Worm (Caenorhabditis elegans) whole organism, L3 larva: ENCODE results near the gene M04G7.2.

ENCODE experiments used
- ZK546.5 ChIP-seq: sonication (generic microtip); optimal IDR thresholded peaks from 2 replicates; lab custom pipeline; 2017; ENCODE audit warnings: missing biosample characterization, missing genetic modification characterization
- aly-2 ChIP-seq: fragments of 150-350 bp; optimal IDR thresholded peaks from 2 replicates; lab custom pipeline; 2014; ENCODE audit warnings: missing biosample characterization, missing genetic modification characterization
- ama-1 ChIP-seq: fragments of 150-350 bp; optimal IDR thresholded peaks from 2 replicates; lab custom pipeline; 2018
- ceh-16 ChIP-seq: sonication (generic microtip); optimal IDR thresholded peaks from 2 replicates; lab custom pipeline; 2017; ENCODE audit warnings: missing biosample characterization, missing genetic modification characterization
- ceh-28 ChIP-seq: fragments of 150-350 bp; optimal IDR thresholded peaks from 2 replicates; lab custom pipeline; 2014; ENCODE audit warnings: missing biosample characterization, missing genetic modification reagents, missing genetic modification characterization
- ceh-9 ChIP-seq: sonication (generic microtip); optimal IDR thresholded peaks from 2 replicates; lab custom pipeline; 2018; ENCODE audit warnings: missing biosample characterization, missing genetic modification characterization
- egl-5 ChIP-seq: fragments of 150-350 bp; optimal IDR thresholded peaks from 2 replicates; lab custom pipeline; 2017; ENCODE audit warnings: missing biosample characterization, missing genetic modification reagents, missing genetic modification characterization, inconsistent platforms
- elt-1 ChIP-seq: fragments of 150-350 bp; optimal IDR thresholded peaks from 2 replicates; lab custom pipeline; 2014; ENCODE audit warnings: missing biosample characterization, missing genetic modification characterization
- elt-2 ChIP-seq: sonication (generic microtip); optimal IDR thresholded peaks from 2 replicates; lab custom pipeline; 2016; ENCODE audit warnings: missing genetic modification reagents, mild to moderate bottlenecking, missing genetic modification characterization, missing compliant biosample characterization
- elt-3 ChIP-seq, 3 experiments: fragments of 150-350 bp in 1 of 3; sonication (generic microtip) in 2 of 3; optimal IDR thresholded peaks; 2 replicates in 2 of 3; 4 replicates in 1 of 3; lab custom pipeline; 2014 to 2017; ENCODE audit warnings: missing biosample characterization in 3 of 3, missing genetic modification characterization in 3 of 3
- eor-1 ChIP-seq, 2 experiments: fragments of 150-350 bp; optimal IDR thresholded peaks; 2 replicates each; lab custom pipeline; 2014 to 2018; ENCODE audit warnings: missing biosample characterization in 2 of 2, missing genetic modification characterization in 2 of 2
- fkh-10 ChIP-seq: sonication (generic microtip); optimal IDR thresholded peaks from 2 replicates; lab custom pipeline; 2017; ENCODE audit warnings: missing biosample characterization, missing genetic modification reagents, missing genetic modification characterization
- fkh-2 ChIP-seq: fragments of 150-350 bp; optimal IDR thresholded peaks from 2 replicates; lab custom pipeline; 2014; ENCODE audit warnings: missing biosample characterization, missing genetic modification reagents, missing genetic modification characterization
- fos-1 ChIP-seq: fragments of 150-350 bp; optimal IDR thresholded peaks from 2 replicates; lab custom pipeline; 2014; ENCODE audit warnings: missing biosample characterization, missing genetic modification characterization
- hmg-11 ChIP-seq: sonication (generic microtip); optimal IDR thresholded peaks from 2 replicates; lab custom pipeline; 2016; ENCODE audit warnings: missing genetic modification characterization, missing compliant biosample characterization
- lin-15B ChIP-seq: fragments of 150-350 bp; optimal IDR thresholded peaks from 2 replicates; lab custom pipeline; 2014; ENCODE audit warnings: missing biosample characterization, missing genetic modification characterization
- lin-39 ChIP-seq: fragments of 150-350 bp; optimal IDR thresholded peaks from 2 replicates; lab custom pipeline; 2018; ENCODE audit warnings: missing biosample characterization, missing genetic modification reagents, missing genetic modification characterization
- lsy-12 ChIP-seq: sonication (generic microtip); optimal IDR thresholded peaks from 2 replicates; lab custom pipeline; 2016; ENCODE audit warnings: mild to moderate bottlenecking, missing genetic modification characterization, missing compliant biosample characterization
- mdl-1 ChIP-seq: fragments of 150-350 bp; optimal IDR thresholded peaks from 2 replicates; lab custom pipeline; 2014; ENCODE audit warnings: missing biosample characterization, missing genetic modification characterization
- mml-1 ChIP-seq: fragments of 150-350 bp; sonication (generic microtip); optimal IDR thresholded peaks from 3 replicates; lab custom pipeline; 2014; ENCODE audit warnings: missing biosample characterization, missing genetic modification characterization
- nfya-1 ChIP-seq: sonication (generic microtip); optimal IDR thresholded peaks from 2 replicates; lab custom pipeline; 2017; ENCODE audit warnings: missing genetic modification characterization, mild to moderate bottlenecking, missing compliant biosample characterization, antibody characterized with exemption, moderate library complexity; ENCODE audit not compliant: insufficient read depth
- nhr-11 ChIP-seq: fragments of 150-350 bp; optimal IDR thresholded peaks from 2 replicates; lab custom pipeline; 2014; ENCODE audit warnings: missing biosample characterization, missing genetic modification characterization
- nhr-23 ChIP-seq: fragments of 150-350 bp; optimal IDR thresholded peaks from 2 replicates; lab custom pipeline; 2014; ENCODE audit warnings: missing biosample characterization, missing genetic modification reagents, missing genetic modification characterization
- nhr-237 ChIP-seq: fragments of 150-350 bp; optimal IDR thresholded peaks from 2 replicates; lab custom pipeline; 2014; ENCODE audit warnings: missing biosample characterization, missing genetic modification characterization
- nhr-25 ChIP-seq: sonication (generic microtip); optimal IDR thresholded peaks from 2 replicates; lab custom pipeline; 2017; ENCODE audit warnings: missing biosample characterization, missing genetic modification characterization
- nhr-28 ChIP-seq: fragments of 150-350 bp; optimal IDR thresholded peaks from 2 replicates; lab custom pipeline; 2014; ENCODE audit warnings: missing biosample characterization, missing genetic modification characterization
- nhr-67 ChIP-seq: fragments of 150-350 bp; optimal IDR thresholded peaks from 2 replicates; lab custom pipeline; 2014; ENCODE audit warnings: missing biosample characterization, missing genetic modification characterization
- nhr-76 ChIP-seq: fragments of 150-350 bp; sonication (generic microtip); optimal IDR thresholded peaks from 5 replicates; lab custom pipeline; 2014; ENCODE audit warnings: missing biosample characterization, missing genetic modification characterization
- nhr-77 ChIP-seq: fragments of 150-350 bp; optimal IDR thresholded peaks from 2 replicates; lab custom pipeline; 2014; ENCODE audit warnings: missing biosample characterization, missing genetic modification characterization
- pha-4 ChIP-seq: fragments of 150-350 bp; optimal IDR thresholded peaks from 2 replicates; lab custom pipeline; 2014; ENCODE audit warnings: missing biosample characterization, missing genetic modification reagents, missing genetic modification characterization
- skn-1 ChIP-seq: fragments of 150-350 bp; optimal IDR thresholded peaks from 2 replicates; lab custom pipeline; 2014; ENCODE audit warnings: missing biosample characterization, missing genetic modification characterization
- tbx-2 ChIP-seq: sonication (generic microtip); optimal IDR thresholded peaks from 2 replicates; lab custom pipeline; 2016; ENCODE audit warnings: mild to moderate bottlenecking, missing genetic modification characterization, missing compliant biosample characterization
- unc-39 ChIP-seq: sonication (generic microtip); optimal IDR thresholded peaks from 4 replicates; lab custom pipeline; 2017; ENCODE audit warnings: missing biosample characterization, missing genetic modification characterization
- unc-62 ChIP-seq: fragments of 150-350 bp; sonication (generic microtip); optimal IDR thresholded peaks from 4 replicates; lab custom pipeline; 2014; ENCODE audit warnings: missing biosample characterization, missing genetic modification reagents, missing genetic modification characterization
- zag-1 ChIP-seq: fragments of 150-350 bp; optimal IDR thresholded peaks from 2 replicates; lab custom pipeline; 2014; ENCODE audit warnings: missing biosample characterization, missing genetic modification characterization
- ztf-11 ChIP-seq: fragments of 150-350 bp; optimal IDR thresholded peaks from 2 replicates; lab custom pipeline; 2014; ENCODE audit warnings: missing biosample characterization, missing genetic modification characterization
- ztf-4 ChIP-seq: fragments of 150-350 bp; optimal IDR thresholded peaks from 2 replicates; lab custom pipeline; 2014; ENCODE audit warnings: missing biosample characterization, missing genetic modification characterization

Gene M04G7.2

ce11 chrIV:460614-461079 is at the start of gene M04G7.2:
Gene M04G7.2, minus strand, starts transcription at chrIV:461029.
- no peak for TF ChIP-seq ceh-28 (tag; lab: Kevin White, UChicago)
- no peak for TF ChIP-seq nhr-25
- TF ChIP-seq fkh-10: no peak
- no peak for TF ChIP-seq nhr-237 (tag; lab: Kevin White, UChicago)
- TF ChIP-seq elt-2 (tag; lab: Kevin White, UChicago): no peak

ce11 chrIV:506384-506783 is 45.6 kb upstream of the M04G7.2 start, which contains the start of gene W03G1.5:
Gene W03G1.5, minus strand, starts transcription at chrIV:506484.
- TF ChIP-seq nhr-23 (tag; lab: Kevin White, UChicago) (no peak), ama-1 (lab: Kevin White, UChicago) (no peak), mml-1 (tag; lab: Kevin White, UChicago) (no peak), pha-4 (peak; percentile 36), ztf-11 (tag; lab: Kevin White, UChicago) (no peak), nhr-28 (no peak), nhr-77 (tag; lab: Kevin White, UChicago) (no peak), aly-2 (no peak), lin-15B (peak; percentile 29), skn-1 (tag; lab: Kevin White, UChicago) (no peak), fkh-2 (tag; lab: Kevin White, UChicago) (no peak), unc-39 (tag; lab: Kevin White, UChicago) (no peak), mdl-1 (tag; lab: Kevin White, UChicago) (no peak), elt-2 (tag; lab: Kevin White, UChicago) (no peak), eor-1 (tag; optimal IDR thresholded peaks at IDR 0.05; lab: Kevin White, UChicago) (no peak), fos-1 (tag; lab: Kevin White, UChicago) (no peak)

ce11 chrIV:504495-504894 is 43.7 kb upstream of the M04G7.2 start:
- TF ChIP-seq ceh-28 (tag; lab: Kevin White, UChicago) (no peak), pha-4 (peak; percentile 34)
- TF ChIP-seq, all 47 proteins: peak for 1

- no peak for TF ChIP-seq eor-1 (tag; optimal IDR thresholded peaks at IDR 0.05; lab: Kevin White, UChicago)
- no peak for TF ChIP-seq nhr-23 (tag; lab: Kevin White, UChicago)
- TF ChIP-seq lsy-12 (tag; lab: Kevin White, UChicago): no peak
- no peak for TF ChIP-seq mml-1 (tag; lab: Kevin White, UChicago)
- TF ChIP-seq nhr-25: no peak
- no peak for TF ChIP-seq ztf-4
- TF ChIP-seq, all 47 proteins: peak for 0
Measured at ce11 chrIV:497155-497554, 36.3 kb upstream of the M04G7.2 start.

ce11 chrIV:484768-485167 is 23.9 kb upstream of the M04G7.2 start:
- TF ChIP-seq fkh-10 (no peak), unc-62 (no peak), ceh-9 (tag; lab: Kevin White, UChicago) (no peak), nhr-76 (tag; lab: Kevin White, UChicago) (no peak), nhr-23 (tag; lab: Kevin White, UChicago) (no peak), elt-3 (tag; optimal IDR thresholded peaks at IDR 0.05; lab: Kevin White, UChicago) (no peak), fkh-2 (tag; lab: Kevin White, UChicago) (no peak), unc-39 (tag; lab: Kevin White, UChicago) (no peak), tbx-2 (tag; lab: Kevin White, UChicago) (no peak), ama-1 (lab: Kevin White, UChicago) (no peak)
- TF ChIP-seq, all 47 proteins: peak for 0

ce11 chrIV:484004-484403 is 23.2 kb upstream of the M04G7.2 start:
- TF ChIP-seq lin-39 (peak; percentile 9), egl-5 (tag; lab: Kevin White, UChicago) (peak; percentile 3), nhr-237 (tag; lab: Kevin White, UChicago) (no peak)

- no peak for TF ChIP-seq ztf-11 (tag; lab: Kevin White, UChicago)
- no peak for TF ChIP-seq fkh-10
- no peak for TF ChIP-seq nhr-23 (tag; lab: Kevin White, UChicago)
- no peak for TF ChIP-seq aly-2
- TF ChIP-seq nfya-1 (tag; lab: Kevin White, UChicago): no peak
- no peak for TF ChIP-seq nhr-11
- TF ChIP-seq ceh-9 (tag; lab: Kevin White, UChicago): no peak
- TF ChIP-seq zag-1: no peak
- no peak for TF ChIP-seq elt-1 (tag; lab: Kevin White, UChicago)
- no peak for TF ChIP-seq nhr-67
- TF ChIP-seq ZK546.5: no peak
- TF ChIP-seq ceh-16 (tag; lab: Kevin White, UChicago): no peak
- no peak for TF ChIP-seq hmg-11 (tag; lab: Kevin White, UChicago)
- TF ChIP-seq elt-3 (tag; optimal IDR thresholded peaks at IDR 0.05; lab: Kevin White, UChicago): no peak
- TF ChIP-seq lin-39: no peak
- no peak for TF ChIP-seq ama-1 (lab: Kevin White, UChicago)
- TF ChIP-seq mml-1 (tag; lab: Kevin White, UChicago): no peak
- no peak for TF ChIP-seq nhr-237 (tag; lab: Kevin White, UChicago)
- TF ChIP-seq, all 47 proteins: peak for 0
Measured at ce11 chrIV:481067-481466, 20.2 kb upstream of the M04G7.2 start, which contains the start of gene npr-37. Gene npr-37, minus strand, starts transcription at chrIV:481167.
